Worm (Caenorhabditis elegans) whole organism, L3 larva: Measurements from ENCODE around the gene F46F5.5.

ENCODE experiments used
- aly-2 ChIP-seq: fragments of 150-350 bp; optimal IDR thresholded peaks from 2 replicates; lab custom pipeline; 2014; ENCODE audit warnings: missing biosample characterization, missing genetic modification characterization
- ceh-16 ChIP-seq: sonication (generic microtip); optimal IDR thresholded peaks from 2 replicates; lab custom pipeline; 2017; ENCODE audit warnings: missing biosample characterization, missing genetic modification characterization
- ceh-9 ChIP-seq: sonication (generic microtip); optimal IDR thresholded peaks from 2 replicates; lab custom pipeline; 2018; ENCODE audit warnings: missing biosample characterization, missing genetic modification characterization
- elt-2 ChIP-seq: sonication (generic microtip); optimal IDR thresholded peaks from 2 replicates; lab custom pipeline; 2016; ENCODE audit warnings: missing genetic modification reagents, mild to moderate bottlenecking, missing genetic modification characterization, missing compliant biosample characterization
- elt-3 ChIP-seq, 3 experiments: fragments of 150-350 bp in 1 of 3; sonication (generic microtip) in 2 of 3; optimal IDR thresholded peaks; 2 replicates in 2 of 3; 4 replicates in 1 of 3; lab custom pipeline; 2014 to 2017; ENCODE audit warnings: missing biosample characterization in 3 of 3, missing genetic modification characterization in 3 of 3
- fkh-10 ChIP-seq: sonication (generic microtip); optimal IDR thresholded peaks from 2 replicates; lab custom pipeline; 2017; ENCODE audit warnings: missing biosample characterization, missing genetic modification reagents, missing genetic modification characterization
- fkh-2 ChIP-seq: fragments of 150-350 bp; optimal IDR thresholded peaks from 2 replicates; lab custom pipeline; 2014; ENCODE audit warnings: missing biosample characterization, missing genetic modification reagents, missing genetic modification characterization
- jun-1 ChIP-seq: fragments of 150-350 bp; optimal IDR thresholded peaks from 2 replicates; lab custom pipeline; 2014; ENCODE audit warnings: missing biosample characterization, missing genetic modification reagents, missing genetic modification characterization
- nhr-11 ChIP-seq: fragments of 150-350 bp; optimal IDR thresholded peaks from 2 replicates; lab custom pipeline; 2014; ENCODE audit warnings: missing biosample characterization, missing genetic modification characterization
- nhr-28 ChIP-seq: fragments of 150-350 bp; optimal IDR thresholded peaks from 2 replicates; lab custom pipeline; 2014; ENCODE audit warnings: missing biosample characterization, missing genetic modification characterization
- skn-1 ChIP-seq: fragments of 150-350 bp; optimal IDR thresholded peaks from 2 replicates; lab custom pipeline; 2014; ENCODE audit warnings: missing biosample characterization, missing genetic modification characterization
- unc-62 ChIP-seq: fragments of 150-350 bp; sonication (generic microtip); optimal IDR thresholded peaks from 4 replicates; lab custom pipeline; 2014; ENCODE audit warnings: missing biosample characterization, missing genetic modification reagents, missing genetic modification characterization
- ztf-4 ChIP-seq: fragments of 150-350 bp; optimal IDR thresholded peaks from 2 replicates; lab custom pipeline; 2014; ENCODE audit warnings: missing biosample characterization, missing genetic modification characterization

- TF ChIP-seq ztf-4 (no peak), aly-2 (tag; lab: Kevin White, UChicago) (no peak), ceh-9 (tag; lab: Kevin White, UChicago) (no peak), ceh-16 (tag; lab: Kevin White, UChicago) (no peak), fkh-2 (no peak), elt-2 (no peak), nhr-28 (tag; lab: Kevin White, UChicago) (no peak), nhr-11 (tag; lab: Kevin White, UChicago) (no peak), jun-1 (tag; lab: Kevin White, UChicago) (no peak), fkh-10 (no peak), skn-1 (tag; lab: Kevin White, UChicago) (no peak), unc-62 (GFP tag; lab: Kevin White, UChicago) (no peak), elt-3 (tag; optimal IDR thresholded peaks at IDR 0.05; lab: Kevin White, UChicago) (no peak)
Measured at ce11 chrII:838414-838813, 25.6 kb upstream of the F46F5.5 start, which contains the start of gene F28A10.8.
